Worm (Caenorhabditis elegans): ENCODE data around the gene rgs-7.

- TF ChIP-seq elt-1 (tag; optimal IDR thresholded peaks at IDR 0.05) (no peak), snpc-4 (tag; optimal IDR thresholded peaks at IDR 0.05) (no peak), lin-39 (tag; optimal IDR thresholded peaks at IDR 0.05) (no peak), skn-1 (tag; optimal IDR thresholded peaks at IDR 0.05) (no peak), lsy-2 (tag; optimal IDR thresholded peaks at IDR 0.05) (no peak), zag-1 (tag; optimal IDR thresholded peaks at IDR 0.05) (no peak), ztf-11 (tag; optimal IDR thresholded peaks at IDR 0.05) (no peak), F13H6.1 (tag; optimal IDR thresholded peaks at IDR 0.05) (no peak), nhr-10 (tag; optimal IDR thresholded peaks at IDR 0.05) (no peak), mdl-1 (tag; optimal IDR thresholded peaks at IDR 0.05) (no peak), ama-1 (optimal IDR thresholded peaks at IDR 0.05) (no peak), ceh-82 (tag; optimal IDR thresholded peaks at IDR 0.05) (no peak), unc-62 (GFP tag; optimal IDR thresholded peaks at IDR 0.05) (no peak)
These were observed 54.0 kb downstream of the rgs-7 start, which contains the start of gene T27A10.6 for ce11 chrX:3596303-3596772.
